Worm (Caenorhabditis elegans) whole organism, late embryonic: ENCODE results near the gene crt-1.

Source experiments
- C08G9.2 ChIP-seq: sonication (generic microtip); optimal IDR thresholded peaks from 2 replicates; lab custom pipeline; 2016; ENCODE audit warnings: mild to moderate bottlenecking, missing genetic modification characterization, moderate library complexity, missing compliant biosample characterization
- C38D4.7 ChIP-seq: fragments of 200-800 bp; sonication (Bioruptor generic); optimal IDR thresholded peaks from 2 replicates; lab custom pipeline; 2018; ENCODE audit warnings: mild to moderate bottlenecking, missing genetic modification characterization, moderate library complexity, missing compliant biosample characterization
- K02D7.2 ChIP-seq: sonication (generic microtip); optimal IDR thresholded peaks from 2 replicates; lab custom pipeline; 2017; ENCODE audit warnings: mild to moderate bottlenecking, missing genetic modification characterization, missing compliant biosample characterization
- K09A11.1 ChIP-seq: sonication (generic microtip); optimal IDR thresholded peaks from 2 replicates; lab custom pipeline; 2017; ENCODE audit warnings: antibody characterized with exemption, mild to moderate bottlenecking, missing genetic modification characterization, missing compliant biosample characterization; ENCODE audit not compliant: insufficient read depth
- T23F11.4 ChIP-seq: fragments of 200-800 bp; sonication (Bioruptor generic); optimal IDR thresholded peaks from 2 replicates; lab custom pipeline; 2018; ENCODE audit warnings: mild to moderate bottlenecking, missing genetic modification characterization, missing compliant biosample characterization
- Y22D7AL.16 ChIP-seq: sonication (generic microtip); optimal IDR thresholded peaks from 2 replicates; lab custom pipeline; 2016; ENCODE audit warnings: missing genetic modification characterization, missing compliant biosample characterization
- ahr-1 ChIP-seq: sonication (generic microtip); optimal IDR thresholded peaks from 2 replicates; lab custom pipeline; 2016; ENCODE audit warnings: missing genetic modification characterization, missing compliant biosample characterization
- ama-1 ChIP-seq: fragments of 150-350 bp; optimal IDR thresholded peaks from 2 replicates; lab custom pipeline; 2014
- ceh-22 ChIP-seq: sonication (generic microtip); optimal IDR thresholded peaks from 2 replicates; lab custom pipeline; 2017; ENCODE audit warnings: missing biosample characterization, missing genetic modification characterization
- ceh-30 ChIP-seq: fragments of 150-350 bp; optimal IDR thresholded peaks from 2 replicates; lab custom pipeline; 2014; ENCODE audit warnings: missing biosample characterization, missing genetic modification characterization
- ceh-31 ChIP-seq: sonication (generic microtip); optimal IDR thresholded peaks from 2 replicates; lab custom pipeline; 2016; ENCODE audit warnings: missing genetic modification characterization, missing compliant biosample characterization
- ceh-34 ChIP-seq: sonication (generic microtip); optimal IDR thresholded peaks from 2 replicates; lab custom pipeline; 2016; ENCODE audit warnings: mild to moderate bottlenecking, missing genetic modification characterization, missing compliant biosample characterization
- ceh-9 ChIP-seq: sonication (generic microtip); optimal IDR thresholded peaks from 2 replicates; lab custom pipeline; 2016; ENCODE audit warnings: mild to moderate bottlenecking, missing genetic modification characterization, inconsistent platforms, missing compliant biosample characterization
- dmd-4 ChIP-seq: sonication (generic microtip); optimal IDR thresholded peaks from 2 replicates; lab custom pipeline; 2016; ENCODE audit warnings: borderline replicate concordance, missing genetic modification characterization, missing compliant biosample characterization
- dve-1 ChIP-seq: sonication (generic microtip); optimal IDR thresholded peaks from 2 replicates; lab custom pipeline; 2017; ENCODE audit warnings: antibody characterized with exemption, mild to moderate bottlenecking, missing genetic modification characterization, missing compliant biosample characterization
- elt-2 ChIP-seq: sonication (generic microtip); optimal IDR thresholded peaks from 2 replicates; lab custom pipeline; 2016; ENCODE audit warnings: missing genetic modification reagents, missing genetic modification characterization, missing compliant biosample characterization
- elt-4 ChIP-seq: sonication (generic microtip); optimal IDR thresholded peaks from 2 replicates; lab custom pipeline; 2016; ENCODE audit warnings: missing genetic modification characterization, missing compliant biosample characterization
- eyg-1 ChIP-seq: sonication (generic microtip); optimal IDR thresholded peaks from 2 replicates; lab custom pipeline; 2016; ENCODE audit warnings: missing genotype, missing genetic modification characterization, missing compliant biosample characterization
- fkh-10 ChIP-seq: fragments of 150-350 bp; optimal IDR thresholded peaks from 2 replicates; lab custom pipeline; 2014; ENCODE audit warnings: missing biosample characterization, missing genetic modification reagents, missing genetic modification characterization
- hlh-13 ChIP-seq: fragments of 200-800 bp; sonication (Bioruptor generic); optimal IDR thresholded peaks from 2 replicates; lab custom pipeline; 2018; ENCODE audit warnings: mild to moderate bottlenecking, missing genetic modification characterization, missing compliant biosample characterization
- hlh-15 ChIP-seq: sonication (generic microtip); optimal IDR thresholded peaks from 2 replicates; lab custom pipeline; 2016; ENCODE audit warnings: missing genetic modification characterization, missing compliant biosample characterization
- hlh-30 ChIP-seq: sonication (generic microtip); optimal IDR thresholded peaks from 2 replicates; lab custom pipeline; 2017; ENCODE audit warnings: antibody characterized with exemption, missing genetic modification characterization, missing compliant biosample characterization; ENCODE audit not compliant: insufficient read depth
- madf-2 ChIP-seq: sonication (generic microtip); optimal IDR thresholded peaks from 2 replicates; lab custom pipeline; 2017; ENCODE audit warnings: missing genetic modification characterization, missing compliant biosample characterization
- mec-3 ChIP-seq: sonication (generic microtip); optimal IDR thresholded peaks from 2 replicates; lab custom pipeline; 2016; ENCODE audit warnings: borderline replicate concordance, missing genetic modification characterization, missing compliant biosample characterization
- nfya-1 ChIP-seq: sonication (generic microtip); optimal IDR thresholded peaks from 2 replicates; lab custom pipeline; 2017; ENCODE audit warnings: missing genetic modification characterization, mild to moderate bottlenecking, missing compliant biosample characterization, antibody characterized with exemption, moderate library complexity
- nhr-11 ChIP-seq: fragments of 150-350 bp; optimal IDR thresholded peaks from 2 replicates; lab custom pipeline; 2014; ENCODE audit warnings: missing biosample characterization, missing genetic modification characterization
- nhr-232 ChIP-seq: sonication (generic microtip); optimal IDR thresholded peaks from 2 replicates; lab custom pipeline; 2016; ENCODE audit warnings: missing genetic modification characterization, missing compliant biosample characterization
- npax-4 ChIP-seq: sonication (generic microtip); optimal IDR thresholded peaks from 2 replicates; lab custom pipeline; 2016; ENCODE audit warnings: missing genetic modification characterization, missing compliant biosample characterization
- pag-3 ChIP-seq: sonication (generic microtip); optimal IDR thresholded peaks from 2 replicates; lab custom pipeline; 2016; ENCODE audit warnings: missing compliant biosample characterization, missing genetic modification characterization, borderline replicate concordance
- pat-9 ChIP-seq: fragments of 200-800 bp; sonication (Bioruptor generic); optimal IDR thresholded peaks from 2 replicates; lab custom pipeline; 2018; ENCODE audit warnings: mild to moderate bottlenecking, missing genetic modification characterization, moderate library complexity, missing compliant biosample characterization
- pha-2 ChIP-seq: sonication (generic microtip); optimal IDR thresholded peaks from 2 replicates; lab custom pipeline; 2017; ENCODE audit warnings: mild to moderate bottlenecking, missing genetic modification characterization, missing compliant biosample characterization
- pha-4 ChIP-seq: fragments of 150-350 bp; optimal IDR thresholded peaks from 2 replicates; lab custom pipeline; 2018; ENCODE audit warnings: missing biosample characterization, missing genetic modification reagents, missing genetic modification characterization
- pqm-1 ChIP-seq: sonication (generic microtip); optimal IDR thresholded peaks from 2 replicates; lab custom pipeline; 2016; ENCODE audit warnings: missing genetic modification characterization, missing compliant biosample characterization
- pros-1 ChIP-seq: fragments of 150-350 bp; optimal IDR thresholded peaks from 2 replicates; lab custom pipeline; 2014; ENCODE audit warnings: missing biosample characterization, missing genetic modification reagents, missing genetic modification characterization
- rnt-1 ChIP-seq: sonication (generic microtip); optimal IDR thresholded peaks from 2 replicates; lab custom pipeline; 2016; ENCODE audit warnings: missing genetic modification characterization, missing compliant biosample characterization
- sox-2 ChIP-seq: fragments of 200-800 bp; sonication (Bioruptor generic); IDR thresholded peaks from 2 replicates; pipeline ENCODE4 v1.3.6; 2022; ENCODE audit warnings: missing genetic modification reagents, missing genetic modification characterization, missing compliant biosample characterization
- sox-4 ChIP-seq: sonication (generic microtip); optimal IDR thresholded peaks from 2 replicates; lab custom pipeline; 2017; ENCODE audit warnings: mild to moderate bottlenecking, missing genetic modification characterization, inconsistent platforms, missing compliant biosample characterization
- syd-9 ChIP-seq: sonication (generic microtip); optimal IDR thresholded peaks from 2 replicates; lab custom pipeline; 2016; ENCODE audit warnings: mild to moderate bottlenecking, missing genetic modification characterization, moderate library complexity, missing compliant biosample characterization
- tbx-2 ChIP-seq: sonication (generic microtip); optimal IDR thresholded peaks from 2 replicates; lab custom pipeline; 2016; ENCODE audit warnings: missing genetic modification characterization, missing compliant biosample characterization
- tbx-7 ChIP-seq: sonication (generic microtip); optimal IDR thresholded peaks from 2 replicates; lab custom pipeline; 2016; ENCODE audit warnings: missing genotype, missing genetic modification characterization, missing compliant biosample characterization
- ttx-3 ChIP-seq: sonication (generic microtip); optimal IDR thresholded peaks from 2 replicates; lab custom pipeline; 2016; ENCODE audit warnings: missing genetic modification reagents, missing genetic modification characterization, missing compliant biosample characterization
- unc-3 ChIP-seq, 2 experiments: fragments of 200-800 bp in 1 of 2; sonication (Bioruptor generic) in 1 of 2; sonication (generic microtip) in 1 of 2; conservative IDR thresholded peaks in 1 of 2; optimal IDR thresholded peaks in 1 of 2; 2 replicates each; pipeline versions ENCODE4 v1.3.6 to Lab custom; 2016 to 2022; ENCODE audit warnings: missing compliant biosample characterization in 2 of 2, missing genetic modification characterization in 2 of 2, missing genetic modification reagents in 1 of 2
- unc-42 ChIP-seq: sonication (generic microtip); optimal IDR thresholded peaks from 2 replicates; lab custom pipeline; 2016; ENCODE audit warnings: missing genotype, missing genetic modification characterization, missing compliant biosample characterization
- unc-55 ChIP-seq: sonication (generic microtip); optimal IDR thresholded peaks from 2 replicates; lab custom pipeline; 2017; ENCODE audit warnings: missing biosample characterization, missing genetic modification reagents, missing genetic modification characterization
- unc-86 ChIP-seq: sonication (generic microtip); optimal IDR thresholded peaks from 2 replicates; lab custom pipeline; 2016; ENCODE audit warnings: missing genetic modification characterization, missing compliant biosample characterization
- zip-5 ChIP-seq: sonication (generic microtip); optimal IDR thresholded peaks from 2 replicates; lab custom pipeline; 2016; ENCODE audit warnings: missing genetic modification characterization, missing compliant biosample characterization
- ztf-16 ChIP-seq: sonication (generic microtip); optimal IDR thresholded peaks from 2 replicates; lab custom pipeline; 2017; ENCODE audit warnings: missing genetic modification characterization, missing compliant biosample characterization

crt-1 gene

ce11 chrV:6112823-6113222 lies 12.5 kb upstream of the crt-1 start, which contains the start of gene F17A9.5:
TSS of gene F17A9.5 (minus strand) at chrV:6112997.
- no peak for TF ChIP-seq pqm-1 (tag; lab: Kevin White, UChicago)
- no peak for TF ChIP-seq hlh-15
- no peak for TF ChIP-seq zip-5
- TF ChIP-seq unc-42 (tag; lab: Kevin White, UChicago), result no peak
- no peak for TF ChIP-seq elt-4
- TF ChIP-seq K02D7.2 (tag; lab: Kevin White, UChicago), result no peak
- TF ChIP-seq T23F11.4 (GFP tag; lab: Kevin White, UChicago), result no peak
- no peak for TF ChIP-seq fkh-10 (GFP tag; lab: Kevin White, UChicago)
- no peak for TF ChIP-seq C38D4.7 (GFP tag; lab: Kevin White, UChicago)
- TF ChIP-seq, all 69 proteins: peak for 0

- TF ChIP-seq hlh-13 (no peak), pqm-1 (tag; lab: Kevin White, UChicago) (peak; percentile 28)
Measured at ce11 chrV:6110533-6110932, 10.2 kb upstream of the crt-1 start, which contains the start of gene F17A9.4. TSS of gene F17A9.4 (minus strand) at chrV:6110629.

ce11 chrV:6107474-6107873 lies 7.1 kb upstream of the crt-1 start, which contains the start of gene cwf-19L1:
TSS of gene cwf-19L1 (plus strand) at chrV:6107828.
- TF ChIP-seq hlh-15, result no peak
- no peak for TF ChIP-seq C38D4.7 (GFP tag; lab: Kevin White, UChicago)
- TF ChIP-seq elt-4, result no peak
- no peak for TF ChIP-seq pag-3 (tag; lab: Kevin White, UChicago)
- TF ChIP-seq ceh-22 (tag; lab: Kevin White, UChicago), result no peak
- no peak for TF ChIP-seq pat-9
- peak; percentile 67 for TF ChIP-seq tbx-2 (tag; lab: Kevin White, UChicago)
- peak; percentile 88 for TF ChIP-seq C08G9.2 (tag; lab: Kevin White, UChicago)
- TF ChIP-seq madf-2 (tag; lab: Kevin White, UChicago), result no peak
- TF ChIP-seq ahr-1 (tag; lab: Kevin White, UChicago), result no peak
- TF ChIP-seq mec-3 (tag; lab: Kevin White, UChicago), result no peak
- TF ChIP-seq dmd-4, result no peak
- no peak for TF ChIP-seq fkh-10 (GFP tag; lab: Kevin White, UChicago)
- no peak for TF ChIP-seq nhr-11 (tag; lab: Kevin White, UChicago)
- TF ChIP-seq K09A11.1 (tag; lab: Kevin White, UChicago), result no peak
- TF ChIP-seq pha-4 (tag; lab: Kevin White, UChicago), result no peak
- TF ChIP-seq hlh-30 (tag; lab: Kevin White, UChicago), result no peak
- TF ChIP-seq tbx-7 (tag; lab: Kevin White, UChicago), result peak; percentile 80
- TF ChIP-seq unc-55 (GFP tag; lab: Kevin White, UChicago), result no peak
- peak; percentile 31 for TF ChIP-seq unc-42 (tag; lab: Kevin White, UChicago)
- no peak for TF ChIP-seq ztf-16 (tag; lab: Kevin White, UChicago)
- no peak for TF ChIP-seq eyg-1 (tag; lab: Kevin White, UChicago)
- TF ChIP-seq K02D7.2 (tag; lab: Kevin White, UChicago), result no peak
- no peak for TF ChIP-seq Y22D7AL.16
- no peak for TF ChIP-seq syd-9
- no peak for TF ChIP-seq npax-4 (tag; lab: Kevin White, UChicago)
- no peak for TF ChIP-seq pha-2 (tag; lab: Kevin White, UChicago)
- TF ChIP-seq ceh-9 (tag; lab: Kevin White, UChicago), result no peak
- no peak for TF ChIP-seq ceh-30 (tag; lab: Kevin White, UChicago)
- no peak for TF ChIP-seq sox-4
- no peak for TF ChIP-seq ama-1 (lab: Kevin White, UChicago)
- TF ChIP-seq unc-3 (GFP tag; conservative IDR thresholded peaks at IDR 0.05; lab: Robert Waterston, UW), result no peak
- no peak for TF ChIP-seq unc-3 (tag; optimal IDR thresholded peaks at IDR 0.05; lab: Kevin White, UChicago)
- TF ChIP-seq pros-1 (tag; lab: Kevin White, UChicago), result no peak
- TF ChIP-seq nhr-232 (tag; lab: Kevin White, UChicago), result no peak
- TF ChIP-seq T23F11.4 (GFP tag; lab: Kevin White, UChicago), result no peak
- TF ChIP-seq rnt-1, result peak; percentile 47
- TF ChIP-seq elt-2 (tag; lab: Kevin White, UChicago), result peak; percentile 2
- peak; percentile 61 for TF ChIP-seq zip-5
- TF ChIP-seq nfya-1 (tag; lab: Kevin White, UChicago), result peak; percentile 42
- no peak for TF ChIP-seq hlh-13
- no peak for TF ChIP-seq ceh-34 (tag; lab: Kevin White, UChicago)
- TF ChIP-seq ttx-3 (tag; lab: Kevin White, UChicago), result no peak
- no peak for TF ChIP-seq sox-2 (GFP tag; lab: Robert Waterston, UW)
- TF ChIP-seq ceh-31 (tag; lab: Kevin White, UChicago), result peak; percentile 87
- no peak for TF ChIP-seq dve-1 (tag; lab: Kevin White, UChicago)
- TF ChIP-seq unc-86 (tag; lab: Kevin White, UChicago), result no peak
